Worm (Caenorhabditis elegans): ENCODE measurements around the gene srd-42.

- TF ChIP-seq elt-2 (tag; optimal IDR thresholded peaks at IDR 0.05) (no peak), nhr-25 (tag; optimal IDR thresholded peaks at IDR 0.05) (no peak), elt-1 (tag; optimal IDR thresholded peaks at IDR 0.05) (no peak), zag-1 (tag; optimal IDR thresholded peaks at IDR 0.05) (no peak), tbx-2 (tag; optimal IDR thresholded peaks at IDR 0.05) (no peak), sea-2 (GFP tag; optimal IDR thresholded peaks at IDR 0.05) (no peak)
Observed at ce11 chrX:13307852-13308251, 4.6 kb upstream of the srd-42 start.
